Worm (Caenorhabditis elegans): Measurements from ENCODE around the gene nlp-16.

DNA sequence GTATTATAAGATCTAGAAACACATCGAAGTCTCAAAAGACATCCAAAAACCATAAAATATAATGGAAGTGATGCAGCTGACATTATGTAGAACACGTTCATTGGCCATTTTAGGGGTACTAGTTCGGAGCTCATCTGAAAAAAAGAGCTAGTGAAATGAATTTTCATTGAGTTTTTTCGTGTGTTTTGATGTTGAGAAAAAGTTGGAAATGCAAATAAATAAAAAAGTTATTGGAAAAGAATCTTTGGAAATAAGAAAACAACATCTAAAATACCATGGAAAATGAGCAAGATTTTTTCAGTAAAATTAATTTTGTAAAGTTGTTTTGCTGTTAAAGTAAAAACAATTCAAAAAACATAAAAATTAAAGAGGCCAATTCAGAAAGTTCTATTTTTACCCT is 31.1 kb upstream of the nlp-16 start, which contains the start of gene srv-24:
- TF ChIP-seq egl-27 (tag; optimal IDR thresholded peaks at IDR 0.05), result no peak
- no peak for TF ChIP-seq ztf-11 (tag; optimal IDR thresholded peaks at IDR 0.05)
